Fruit fly (Drosophila melanogaster) S2 (cell line): ENCODE data around the gene CG6321.

Experiments used
- CG8478 ChIP-seq: fragments of >200 bp; optimal IDR thresholded peaks from 2 replicates; lab custom pipeline; 2018
- CTCF ChIP-seq, 2 experiments: fragments of >200 bp; optimal IDR thresholded peaks; 2 replicates each; lab custom pipeline; 2018

The CG6321 gene

dm6 chr3L:11049414-11049813, 11.6 kb downstream of the CG6321 start:
- TF ChIP-seq CG8478 (lab: Kevin White, UChicago) (no peak), CTCF (optimal IDR thresholded peaks at IDR 0.05; lab: Kevin White, UChicago) (no peak)

- TF ChIP-seq CTCF (optimal IDR thresholded peaks at IDR 0.05; lab: Kevin White, UChicago) = peak; percentile 98 to 99
- TF ChIP-seq CG8478 (lab: Kevin White, UChicago) = no peak
Measured at dm6 chr3L:11047877-11048276, 13.1 kb downstream of the CG6321 start.

dm6 chr3L:11046559-11046958, 14.5 kb downstream of the CG6321 start:
- TF ChIP-seq CG8478 (lab: Kevin White, UChicago) (no peak), CTCF (optimal IDR thresholded peaks at IDR 0.05; lab: Kevin White, UChicago) (no peak)

- TF ChIP-seq CG8478 (lab: Kevin White, UChicago) (no peak), CTCF (optimal IDR thresholded peaks at IDR 0.05; lab: Kevin White, UChicago) (no peak)
Measured at dm6 chr3L:11045009-11045408, 16.0 kb downstream of the CG6321 start.

dm6 chr3L:11043650-11044049, 17.4 kb downstream of the CG6321 start:
- TF ChIP-seq CG8478 (lab: Kevin White, UChicago) = no peak
- TF ChIP-seq CTCF (optimal IDR thresholded peaks at IDR 0.05; lab: Kevin White, UChicago) = no peak

dm6 chr3L:11041193-11041592, 19.8 kb downstream of the CG6321 start:
- peak; percentile 88 to 91 for TF ChIP-seq CTCF (optimal IDR thresholded peaks at IDR 0.05; lab: Kevin White, UChicago)
- no peak for TF ChIP-seq CG8478 (lab: Kevin White, UChicago)

dm6 chr3L:11035039-11035438, 26.0 kb downstream of the CG6321 start:
- TF ChIP-seq CG8478 (lab: Kevin White, UChicago) (no peak), CTCF (optimal IDR thresholded peaks at IDR 0.05; lab: Kevin White, UChicago) (no peak)

- no peak for TF ChIP-seq CG8478 (lab: Kevin White, UChicago)
- TF ChIP-seq CTCF (optimal IDR thresholded peaks at IDR 0.05; lab: Kevin White, UChicago) = no peak
Measured at dm6 chr3L:11033327-11033975, 27.6 kb downstream of the CG6321 start.

- TF ChIP-seq CG8478 (lab: Kevin White, UChicago) (no peak), CTCF (optimal IDR thresholded peaks at IDR 0.05; lab: Kevin White, UChicago) (no peak)
Measured at dm6 chr3L:11031784-11032183, 29.2 kb downstream of the CG6321 start.

dm6 chr3L:11027279-11027678, 33.7 kb downstream of the CG6321 start, which contains the start of gene CG32081:
Gene CG32081, plus strand, starts transcription at chr3L:11027579.
- TF ChIP-seq CG8478 (lab: Kevin White, UChicago) (no peak), CTCF (optimal IDR thresholded peaks at IDR 0.05; lab: Kevin White, UChicago) (no peak)

- TF ChIP-seq CTCF (optimal IDR thresholded peaks at IDR 0.05; lab: Kevin White, UChicago) = no peak
- no peak for TF ChIP-seq CG8478 (lab: Kevin White, UChicago)
Measured at dm6 chr3L:11025261-11025660, 35.8 kb downstream of the CG6321 start, which contains the start of gene CG32079. Gene CG32079, plus strand, starts transcription at chr3L:11025561.

dm6 chr3L:11023235-11023634, 37.8 kb downstream of the CG6321 start, which contains the start of gene Fad2:
Gene Fad2, plus strand, starts transcription at chr3L:11023535.
- TF ChIP-seq CTCF (optimal IDR thresholded peaks at IDR 0.05; lab: Kevin White, UChicago) (no peak), CG8478 (lab: Kevin White, UChicago) (no peak)

- TF ChIP-seq CTCF (optimal IDR thresholded peaks at IDR 0.05; lab: Kevin White, UChicago) (no peak), CG8478 (lab: Kevin White, UChicago) (no peak)
Measured at dm6 chr3L:11021958-11022357, 39.1 kb downstream of the CG6321 start.

dm6 chr3L:11020058-11020457, 41.0 kb downstream of the CG6321 start:
- no peak for TF ChIP-seq CTCF (optimal IDR thresholded peaks at IDR 0.05; lab: Kevin White, UChicago)
- no peak for TF ChIP-seq CG8478 (lab: Kevin White, UChicago)

dm6 chr3L:11015203-11015602, 45.8 kb downstream of the CG6321 start:
- TF ChIP-seq CTCF (optimal IDR thresholded peaks at IDR 0.05; lab: Kevin White, UChicago) (no peak), CG8478 (lab: Kevin White, UChicago) (no peak)
